Fruit fly (Drosophila melanogaster): ENCODE results near the gene CG5026.

The CG5026 gene

dm6 chr3L:8954648-8955033, 13.7 kb upstream of the CG5026 start, which contains the start of gene GNBP3 (continued):
- TF ChIP-seq CG4707 (GFP tag; optimal IDR thresholded peaks at IDR 0.05) (no peak), Neu2 (GFP tag; optimal IDR thresholded peaks at IDR 0.05; ENCODE audit: borderline replicate concordance) (no peak), fu2 (GFP tag; optimal IDR thresholded peaks at IDR 0.05) (no peak), CG13624 (GFP tag; optimal IDR thresholded peaks at IDR 0.05) (peak; percentile 16), seq (GFP tag; IDR thresholded peaks at IDR 0.05) (no peak), Dref (GFP tag; IDR thresholded peaks at IDR 0.05) (no peak), prd (optimal IDR thresholded peaks at IDR 0.05) (no peak), prd (GFP tag; IDR thresholded peaks at IDR 0.05) (peak; percentile 77), otp (GFP tag; IDR thresholded peaks at IDR 0.05) (no peak), zf30C (GFP tag; optimal IDR thresholded peaks at IDR 0.05) (peak; percentile 88), ERR (GFP tag; optimal IDR thresholded peaks at IDR 0.05) (no peak), CG17912 (GFP tag; optimal IDR thresholded peaks at IDR 0.05) (no peak), org-1 (GFP tag; optimal IDR thresholded peaks at IDR 0.05) (no peak), CG18764 (GFP tag; optimal IDR thresholded peaks at IDR 0.05) (peak; percentile 11), CG17359 (tag; optimal IDR thresholded peaks at IDR 0.05) (peak; percentile 61), croc (GFP tag; conservative IDR thresholded peaks at IDR 0.05) (peak; percentile 65), dati (GFP tag; IDR thresholded peaks at IDR 0.05) (no peak), Blimp-1 (GFP tag; optimal IDR thresholded peaks at IDR 0.05) (peak; percentile 75), Mrtf (GFP tag; IDR thresholded peaks at IDR 0.05) (no peak), Ssrp (tag; optimal IDR thresholded peaks at IDR 0.05) (peak; percentile 28), Sry-β (GFP tag; optimal IDR thresholded peaks at IDR 0.05) (peak; percentile 11), CG2712 (tag; optimal IDR thresholded peaks at IDR 0.05) (peak; percentile 70), CG31388 (GFP tag; optimal IDR thresholded peaks at IDR 0.05) (no peak), CG4328 (GFP tag; optimal IDR thresholded peaks at IDR 0.05) (no peak), kni (GFP tag; optimal IDR thresholded peaks at IDR 0.05) (peak; percentile 28), danr (GFP tag; IDR thresholded peaks at IDR 0.05) (no peak), CG12299 (tag; optimal IDR thresholded peaks at IDR 0.05) (no peak), Atf-2 (GFP tag; optimal IDR thresholded peaks at IDR 0.05) (no peak), zfh1 (GFP tag; IDR thresholded peaks at IDR 0.05) (peak; percentile 60; the same call in 2 of the 3 replicates), br (optimal IDR thresholded peaks at IDR 0.05) (no peak), CG1603 (tag; optimal IDR thresholded peaks at IDR 0.05) (no peak), B-H1 (GFP tag; IDR thresholded peaks at IDR 0.05) (no peak; the same call in 2 of the 3 replicates), CoRest (tag; optimal IDR thresholded peaks at IDR 0.05) (peak; percentile 35), gsb-n (tag; optimal IDR thresholded peaks at IDR 0.05) (peak; percentile 35), CG6654 (GFP tag; optimal IDR thresholded peaks at IDR 0.05) (peak; percentile 32), CG7839 (tag; optimal IDR thresholded peaks at IDR 0.05) (peak; percentile 67), NFAT (GFP tag; IDR thresholded peaks at IDR 0.05) (0 out of 2 replicates have a peak, but pooled peaks have one; percentile 11), NC2β (GFP tag; optimal IDR thresholded peaks at IDR 0.05) (no peak), Lpt (GFP tag; optimal IDR thresholded peaks at IDR 0.05) (no peak), sob (GFP tag; IDR thresholded peaks at IDR 0.05) (no peak), HLH3B (GFP tag; IDR thresholded peaks at IDR 0.05) (peak; percentile 65; the same call in 1 of the 2 replicates), Taf1 (GFP tag; IDR thresholded peaks at IDR 0.05) (no peak), Kr (GFP tag; optimal IDR thresholded peaks at IDR 0.05) (no peak), Dek (tag; optimal IDR thresholded peaks at IDR 0.05) (peak; percentile 60), CG13296 (GFP tag; optimal IDR thresholded peaks at IDR 0.05) (no peak), CG18476 (GFP tag; optimal IDR thresholded peaks at IDR 0.05) (peak; percentile 74), CG6791 (GFP tag; IDR thresholded peaks at IDR 0.05; ENCODE audit: partially characterized antibody) (no peak), usp (GFP tag; optimal IDR thresholded peaks at IDR 0.05) (no peak), ssp (GFP tag; IDR thresholded peaks at IDR 0.05) (no peak), CG3065 (GFP tag; optimal IDR thresholded peaks at IDR 0.05) (no peak), CG12236 (GFP tag; optimal IDR thresholded peaks at IDR 0.05) (no peak), CG30020 (tag; optimal IDR thresholded peaks at IDR 0.05) (no peak), Sin3A (optimal IDR thresholded peaks at IDR 0.05) (no peak)
